Fruit fly (Drosophila melanogaster) whole organism: ENCODE results near the gene hkb.
A peak's percentile ranks its signal among the peaks of the same experiment; 100 is the strongest.

Experiments
- CG8478 ChIP-seq: fragments of >200 bp; optimal IDR thresholded peaks from 2 replicates; lab custom pipeline; 2018; ENCODE audit warnings: inconsistent platforms
- Dll ChIP-seq: fragments of >200 bp; optimal IDR thresholded peaks from 2 replicates; lab custom pipeline; 2017
- EcR ChIP-seq, 2 experiments: fragments of >200 bp; optimal IDR thresholded peaks; 2 replicates each; lab custom pipeline; 2017; ENCODE audit warnings: missing biosample characterization in 2 of 2, missing genetic modification characterization in 2 of 2, missing genetic modification reagents in 2 of 2
- pan ChIP-seq: fragments of >200 bp; optimal IDR thresholded peaks from 2 replicates; lab custom pipeline; 2017
- psq ChIP-seq: fragments of >200 bp; optimal IDR thresholded peaks from 2 replicates; lab custom pipeline; 2017
- usp ChIP-seq: fragments of >200 bp; optimal IDR thresholded peaks from 2 replicates; lab custom pipeline; 2017; ENCODE audit warnings: missing biosample characterization, missing genetic modification characterization, mixed read lengths

The hkb gene

dm6 chr3R:4346636-4347035, at the start of gene hkb:
hkb (minus strand) TSS chr3R:4346646.
- TF ChIP-seq CG8478 (lab: Kevin White, UChicago) (no peak), psq (lab: Kevin White, UChicago) (no peak), usp (GFP tag; lab: Kevin White, UChicago) (no peak), EcR (GFP tag; optimal IDR thresholded peaks at IDR 0.05; lab: Kevin White, UChicago) (no peak), Dll (no peak), pan (lab: Kevin White, UChicago) (no peak)

- TF ChIP-seq psq (lab: Kevin White, UChicago) (no peak), Dll (no peak), EcR (GFP tag; optimal IDR thresholded peaks at IDR 0.05; lab: Kevin White, UChicago) (no peak), usp (GFP tag; lab: Kevin White, UChicago) (no peak), pan (lab: Kevin White, UChicago) (no peak), CG8478 (lab: Kevin White, UChicago) (no peak)
These were observed 48.5 kb upstream of the hkb start for dm6 chr3R:4394654-4395581.

- TF ChIP-seq CG8478 (lab: Kevin White, UChicago) (no peak), usp (GFP tag; lab: Kevin White, UChicago) (no peak), EcR (GFP tag; optimal IDR thresholded peaks at IDR 0.05; lab: Kevin White, UChicago) (no peak), pan (lab: Kevin White, UChicago) (no peak), Dll (no peak), psq (lab: Kevin White, UChicago) (no peak)
These were observed 47.7 kb upstream of the hkb start, which contains the start of gene CG34112 for dm6 chr3R:4394117-4394516. CG34112 (minus strand) TSS chr3R:4394259.

- TF ChIP-seq Dll (no peak), pan (lab: Kevin White, UChicago) (no peak), CG8478 (lab: Kevin White, UChicago) (no peak), psq (lab: Kevin White, UChicago) (no peak), EcR (GFP tag; optimal IDR thresholded peaks at IDR 0.05; lab: Kevin White, UChicago) (no peak), usp (GFP tag; lab: Kevin White, UChicago) (no peak)
These were observed 43.7 kb upstream of the hkb start, which contains the start of gene CG14646 for dm6 chr3R:4390133-4390532. CG14646 (plus strand) TSS chr3R:4390366.

- no peak for TF ChIP-seq pan (lab: Kevin White, UChicago)
- TF ChIP-seq psq (lab: Kevin White, UChicago) = no peak
- TF ChIP-seq EcR (GFP tag; optimal IDR thresholded peaks at IDR 0.05; lab: Kevin White, UChicago) = no peak
- no peak for TF ChIP-seq CG8478 (lab: Kevin White, UChicago)
- no peak for TF ChIP-seq usp (GFP tag; lab: Kevin White, UChicago)
- no peak for TF ChIP-seq Dll
These were observed 41.0 kb upstream of the hkb start, which contains the start of gene tub for dm6 chr3R:4387490-4387889. tub (plus strand) TSS chr3R:4387742.

- TF ChIP-seq psq (lab: Kevin White, UChicago) (no peak), pan (lab: Kevin White, UChicago) (no peak), CG8478 (lab: Kevin White, UChicago) (no peak), usp (GFP tag; lab: Kevin White, UChicago) (no peak), Dll (no peak), EcR (GFP tag; optimal IDR thresholded peaks at IDR 0.05; lab: Kevin White, UChicago) (no peak)
These were observed 35.7 kb upstream of the hkb start for dm6 chr3R:4382165-4382564.

- TF ChIP-seq psq (lab: Kevin White, UChicago) (no peak), pan (lab: Kevin White, UChicago) (no peak), EcR (GFP tag; optimal IDR thresholded peaks at IDR 0.05; lab: Kevin White, UChicago) (no peak), Dll (no peak), CG8478 (lab: Kevin White, UChicago) (no peak), usp (GFP tag; lab: Kevin White, UChicago) (no peak)
These were observed 34.9 kb upstream of the hkb start, which contains the start of gene Cont for dm6 chr3R:4381079-4381919. Cont (plus strand) TSS chr3R:4381306.

dm6 chr3R:4378363-4379354, 32.2 kb upstream of the hkb start, which contains the start of gene Sfxn1-3:
Sfxn1-3 (plus strand) TSS chr3R:4378600.
- TF ChIP-seq EcR (GFP tag; optimal IDR thresholded peaks at IDR 0.05; lab: Kevin White, UChicago) = no peak
- peak; percentile 74 for TF ChIP-seq pan (lab: Kevin White, UChicago)

- TF ChIP-seq usp (GFP tag; lab: Kevin White, UChicago) = no peak
- TF ChIP-seq psq (lab: Kevin White, UChicago) = no peak
- no peak for TF ChIP-seq Dll
- no peak for TF ChIP-seq CG8478 (lab: Kevin White, UChicago)
- no peak for TF ChIP-seq EcR (GFP tag; optimal IDR thresholded peaks at IDR 0.05; lab: Kevin White, UChicago)
- TF ChIP-seq pan (lab: Kevin White, UChicago) = no peak
These were observed 15.6 kb upstream of the hkb start for dm6 chr3R:4362010-4362409.

dm6 chr3R:4360668-4361110, 14.2 kb upstream of the hkb start:
- TF ChIP-seq CG8478 (lab: Kevin White, UChicago) (no peak), Dll (peak; percentile 50), EcR (GFP tag; optimal IDR thresholded peaks at IDR 0.05; lab: Kevin White, UChicago) (peak in 1 of 2 experiments; percentile 43), psq (lab: Kevin White, UChicago) (no peak)
